Worm (Caenorhabditis elegans) whole organism, L2 larva: Measurements from ENCODE around the gene tbx-43.

ENCODE experiments used
- C34F6.9 ChIP-seq: fragments of 150-350 bp; optimal IDR thresholded peaks from 2 replicates; lab custom pipeline; 2014; ENCODE audit warnings: missing biosample characterization, missing genetic modification characterization
- crh-2 ChIP-seq: sonication (generic microtip); optimal IDR thresholded peaks from 2 replicates; lab custom pipeline; 2017; ENCODE audit warnings: missing biosample characterization, missing genetic modification characterization
- lin-13 ChIP-seq: fragments of 150-350 bp; optimal IDR thresholded peaks from 2 replicates; lab custom pipeline; 2014; ENCODE audit warnings: missing biosample characterization, missing genetic modification reagents, missing genetic modification characterization
- nhr-11 ChIP-seq: fragments of 150-350 bp; optimal IDR thresholded peaks from 2 replicates; lab custom pipeline; 2014; ENCODE audit warnings: missing biosample characterization, missing genetic modification characterization
- sma-9 ChIP-seq, 2 experiments: fragments of 150-350 bp in 1 of 2; sonication (generic microtip) in 1 of 2; optimal IDR thresholded peaks; 2 replicates each; lab custom pipeline; 2014 to 2016; ENCODE audit warnings: missing genetic modification characterization in 2 of 2, mild to moderate bottlenecking in 1 of 2, missing biosample characterization in 1 of 2, missing compliant biosample characterization in 1 of 2, missing genetic modification reagents in 1 of 2, moderate library complexity in 1 of 2
- unc-39 ChIP-seq: fragments of 150-350 bp; optimal IDR thresholded peaks from 2 replicates; lab custom pipeline; 2014; ENCODE audit warnings: missing biosample characterization, missing genetic modification characterization

DNA sequence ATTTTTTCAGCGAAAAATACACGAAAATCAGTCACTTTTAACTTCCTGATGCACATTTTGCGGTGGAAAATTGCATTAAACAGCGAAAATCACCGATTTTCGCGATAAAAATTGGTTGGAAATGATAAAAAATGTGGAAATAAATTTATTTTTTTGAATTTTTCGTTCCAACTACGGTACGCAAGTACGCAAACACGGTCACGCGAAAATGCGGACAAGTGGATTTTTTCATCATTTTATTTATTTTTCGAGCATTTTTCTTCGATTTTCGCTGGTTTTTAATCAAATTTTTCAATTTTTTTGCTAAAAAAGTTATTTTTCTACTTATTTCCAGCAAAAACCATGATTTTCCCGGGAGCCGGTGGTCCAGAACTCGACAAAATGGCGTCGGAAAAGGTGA lies 7.6 kb upstream of the tbx-43 start, which contains the start of gene Y39A3CL.3:
- TF ChIP-seq nhr-11 (tag; lab: Kevin White, UChicago) (no peak), lin-13 (GFP tag; lab: Kevin White, UChicago) (peak; percentile 39), C34F6.9 (peak; percentile 44), unc-39 (tag; lab: Kevin White, UChicago) (no peak), crh-2 (tag; lab: Kevin White, UChicago) (no peak), sma-9 (GFP tag; optimal IDR thresholded peaks at IDR 0.05; lab: Kevin White, UChicago) (no peak), sma-9 (tag; optimal IDR thresholded peaks at IDR 0.05; lab: Kevin White, UChicago) (no peak)
